Fruit fly (Drosophila melanogaster) whole organism, embryonic: ENCODE results near the gene Or83a.

ENCODE experiments used
- Adf1 ChIP-seq: fragments of 200-800 bp; sonication (Bioruptor generic); IDR thresholded peaks from 2 replicates; pipeline ENCODE4 v1.3.6; 2022; ENCODE audit warnings: missing biosample characterization, missing genetic modification characterization
- Atf-2 ChIP-seq: fragments of 200-800 bp; sonication (Bioruptor generic); optimal IDR thresholded peaks from 2 replicates; lab custom pipeline; 2016; ENCODE audit warnings: missing biosample characterization, missing genetic modification characterization
- Blimp-1 ChIP-seq: fragments of 200-800 bp; sonication (Bioruptor generic); optimal IDR thresholded peaks from 3 replicates; lab custom pipeline; 2018; ENCODE audit warnings: missing biosample characterization, missing genetic modification characterization, mild to moderate bottlenecking, moderate library complexity, missing genetic modification reagents
- CG1024 ChIP-seq: fragments of 200-800 bp; sonication (Bioruptor generic); IDR thresholded peaks from 2 replicates; pipeline ENCODE4 v1.3.6; 2022; ENCODE audit warnings: missing biosample characterization, missing genetic modification characterization
- CG10321 ChIP-seq: fragments of 200-800 bp; sonication (Bioruptor generic); IDR thresholded peaks from 2 replicates; pipeline ENCODE4 v1.3.6; 2022; ENCODE audit warnings: missing biosample characterization, missing genetic modification characterization
- CG11504 ChIP-seq: fragments of 200-800 bp; sonication (Bioruptor generic); optimal IDR thresholded peaks from 3 replicates; lab custom pipeline; 2019; ENCODE audit warnings: missing biosample characterization, mild to moderate bottlenecking, missing genetic modification characterization, moderate library complexity
- CG11560 ChIP-seq: fragments of 200-800 bp; sonication (Bioruptor generic); IDR thresholded peaks from 3 replicates; pipeline ENCODE4 v1.3.6; 2022; ENCODE audit warnings: missing biosample characterization, missing genetic modification characterization
- CG12299 ChIP-seq: fragments of 200-800 bp; sonication (Bioruptor generic); optimal IDR thresholded peaks from 2 replicates; lab custom pipeline; 2018; ENCODE audit warnings: missing biosample characterization, mild to moderate bottlenecking, missing genetic modification characterization
- CG15479 ChIP-seq: fragments of 200-800 bp; sonication (Bioruptor generic); optimal IDR thresholded peaks from 3 replicates; lab custom pipeline; 2019; ENCODE audit warnings: missing biosample characterization, mild to moderate bottlenecking, missing genetic modification characterization, moderate library complexity
- CG17385 ChIP-seq: fragments of 200-800 bp; sonication (Bioruptor generic); optimal IDR thresholded peaks from 3 replicates; lab custom pipeline; 2018; ENCODE audit warnings: missing biosample characterization, mild to moderate bottlenecking, missing genetic modification characterization
- CG2116 ChIP-seq: fragments of 200-800 bp; sonication (Bioruptor generic); optimal IDR thresholded peaks from 3 replicates; lab custom pipeline; 2018; ENCODE audit warnings: missing biosample characterization, mild to moderate bottlenecking, missing genetic modification characterization
- CG2202 ChIP-seq: fragments of 200-800 bp; sonication (Bioruptor generic); optimal IDR thresholded peaks from 2 replicates; lab custom pipeline; 2018; ENCODE audit warnings: missing biosample characterization, mild to moderate bottlenecking, missing genetic modification characterization
- CG30431 ChIP-seq: fragments of 200-800 bp; sonication (Bioruptor generic); optimal IDR thresholded peaks from 2 replicates; lab custom pipeline; 2017; ENCODE audit warnings: missing biosample characterization, missing genetic modification characterization
- CG3847 ChIP-seq: fragments of 200-800 bp; sonication (Bioruptor generic); IDR thresholded peaks from 2 replicates; pipeline ENCODE4 v1.3.6; 2022; ENCODE audit warnings: missing biosample characterization, missing genetic modification characterization
- CG4854 ChIP-seq: fragments of 200-800 bp; sonication (Bioruptor generic); optimal IDR thresholded peaks from 2 replicates; lab custom pipeline; 2016; ENCODE audit warnings: missing biosample characterization, missing genetic modification characterization, inconsistent platforms
- CG6683 ChIP-seq: fragments of 200-800 bp; sonication (Bioruptor generic); optimal IDR thresholded peaks from 2 replicates; lab custom pipeline; 2017; ENCODE audit warnings: missing biosample characterization, mild to moderate bottlenecking, missing genetic modification characterization, missing genetic modification reagents
- CG6854 ChIP-seq: fragments of 200-800 bp; sonication (Bioruptor generic); optimal IDR thresholded peaks from 3 replicates; lab custom pipeline; 2017; ENCODE audit warnings: missing biosample characterization, mild to moderate bottlenecking, missing genetic modification characterization
- CG7556 ChIP-seq: fragments of 200-800 bp; sonication (Bioruptor generic); optimal IDR thresholded peaks from 2 replicates; lab custom pipeline; 2017; ENCODE audit warnings: missing biosample characterization, mild to moderate bottlenecking, missing genetic modification characterization
- CG8944 ChIP-seq: fragments of 200-800 bp; sonication (Bioruptor generic); optimal IDR thresholded peaks from 3 replicates; lab custom pipeline; 2016; ENCODE audit warnings: missing biosample characterization, missing genetic modification characterization
- CG9932 ChIP-seq: fragments of 200-800 bp; sonication (Bioruptor generic); IDR thresholded peaks from 2 replicates; pipeline ENCODE4 v1.3.6; 2022; ENCODE audit warnings: missing biosample characterization, missing genetic modification characterization
- Deaf1 ChIP-seq: fragments of 200-800 bp; optimal IDR thresholded peaks from 3 replicates; lab custom pipeline; 2019; ENCODE audit warnings: missing biosample characterization, mild to moderate bottlenecking, missing genetic modification characterization, moderate library complexity
- Dek ChIP-seq: fragments of 200-800 bp; sonication (Bioruptor generic); optimal IDR thresholded peaks from 3 replicates; lab custom pipeline; 2019; ENCODE audit warnings: missing biosample characterization, mild to moderate bottlenecking, missing genetic modification characterization, moderate library complexity
- Hmx ChIP-seq: fragments of 200-800 bp; sonication (Bioruptor generic); optimal IDR thresholded peaks from 2 replicates; lab custom pipeline; 2016; ENCODE audit warnings: missing biosample characterization, missing genetic modification characterization
- Hr51 ChIP-seq, 2 experiments: fragments of 200-800 bp; sonication (Bioruptor generic); optimal IDR thresholded peaks; 2 replicates in 1 of 2; 3 replicates in 1 of 2; lab custom pipeline; 2016 to 2018; ENCODE audit warnings: missing biosample characterization in 2 of 2, missing genetic modification characterization in 2 of 2, mild to moderate bottlenecking in 1 of 2, moderate library complexity in 1 of 2
- Jarid2 ChIP-seq: fragments of 200-800 bp; sonication (Bioruptor generic); optimal IDR thresholded peaks from 3 replicates; lab custom pipeline; 2017; ENCODE audit warnings: mild to moderate bottlenecking, missing biosample characterization, missing genetic modification reagents, missing genetic modification characterization
- Lim3 ChIP-seq: fragments of 200-800 bp; sonication (Bioruptor generic); IDR thresholded peaks from 2 replicates; pipeline ENCODE4 v1.3.6; 2022; ENCODE audit warnings: missing biosample characterization, missing genetic modification characterization
- Ravus ChIP-seq: fragments of 200-800 bp; sonication (Bioruptor generic); IDR thresholded peaks from 2 replicates; pipeline ENCODE4 v1.3.6; 2022; ENCODE audit warnings: missing biosample characterization, missing genetic modification characterization
- Six4 ChIP-seq: fragments of 200-800 bp; sonication (Bioruptor generic); optimal IDR thresholded peaks from 2 replicates; lab custom pipeline; 2016; ENCODE audit warnings: missing biosample characterization, missing genetic modification characterization
- ac ChIP-seq: fragments of 200-800 bp; sonication (Bioruptor generic); optimal IDR thresholded peaks from 3 replicates; lab custom pipeline; 2017; ENCODE audit warnings: missing biosample characterization, mild to moderate bottlenecking, missing genetic modification characterization
- ash1 ChIP-seq: fragments of 200-800 bp; sonication (Bioruptor generic); optimal IDR thresholded peaks from 2 replicates; lab custom pipeline; 2018; ENCODE audit warnings: missing biosample characterization, mild to moderate bottlenecking, missing genetic modification characterization
- br ChIP-seq: fragments of >200 bp; optimal IDR thresholded peaks from 2 replicates; lab custom pipeline; 2017
- btn ChIP-seq: fragments of 200-800 bp; sonication (Bioruptor generic); optimal IDR thresholded peaks from 2 replicates; lab custom pipeline; 2016; ENCODE audit warnings: missing biosample characterization, missing genetic modification characterization
- cato ChIP-seq: fragments of 200-800 bp; sonication (Bioruptor generic); optimal IDR thresholded peaks from 2 replicates; lab custom pipeline; 2016; ENCODE audit warnings: missing biosample characterization, missing genetic modification characterization, borderline replicate concordance
- chm ChIP-seq: fragments of 200-800 bp; sonication (Bioruptor generic); IDR thresholded peaks from 2 replicates; pipeline ENCODE4 v1.3.6; 2022; ENCODE audit warnings: missing biosample characterization, missing genetic modification characterization
- dan ChIP-seq: fragments of 200-800 bp; sonication (Bioruptor generic); IDR thresholded peaks from 2 replicates; pipeline ENCODE4 v1.3.6; 2022; ENCODE audit warnings: missing biosample characterization, missing genetic modification characterization
- esg ChIP-seq: fragments of 200-800 bp; sonication (Bioruptor generic); conservative IDR thresholded peaks from 2 replicates; pipeline ENCODE4 v1.3.6; 2022; ENCODE audit warnings: missing biosample characterization, missing genetic modification characterization
- fd64A ChIP-seq: fragments of 200-800 bp; sonication (Bioruptor generic); optimal IDR thresholded peaks from 3 replicates; lab custom pipeline; 2018; ENCODE audit warnings: missing biosample characterization, mild to moderate bottlenecking, missing genetic modification characterization
- fu2 ChIP-seq: fragments of 200-800 bp; sonication (Bioruptor generic); optimal IDR thresholded peaks from 2 replicates; lab custom pipeline; 2016; ENCODE audit warnings: missing biosample characterization, missing genetic modification characterization
- hbn ChIP-seq: fragments of 200-800 bp; sonication (Bioruptor generic); IDR thresholded peaks from 2 replicates; pipeline ENCODE4 v1.3.6; 2022; ENCODE audit warnings: missing biosample characterization, missing genetic modification characterization; ENCODE audit not compliant: partially characterized antibody
- her ChIP-seq: fragments of 200-800 bp; sonication (Bioruptor generic); optimal IDR thresholded peaks from 2 replicates; lab custom pipeline; 2016; ENCODE audit warnings: missing biosample characterization, missing genetic modification characterization
- hkb ChIP-seq, 2 experiments: fragments of 200-800 bp in 1 of 2; fragments of >200 bp in 1 of 2; sonication (Bioruptor generic) in 1 of 2; IDR thresholded peaks in 1 of 2; optimal IDR thresholded peaks in 1 of 2; 2 replicates each; pipeline versions ENCODE4 v1.3.6 to Lab custom; 2017 to 2022; ENCODE audit warnings: missing biosample characterization in 1 of 2, missing genetic modification characterization in 1 of 2
- jing ChIP-seq: fragments of 200-800 bp; sonication (Bioruptor generic); optimal IDR thresholded peaks from 2 replicates; lab custom pipeline; 2018; ENCODE audit warnings: missing biosample characterization, mild to moderate bottlenecking, missing genetic modification characterization
- lmd ChIP-seq: fragments of 200-800 bp; sonication (Bioruptor generic); IDR thresholded peaks from 2 replicates; pipeline ENCODE4 v1.3.6; 2022; ENCODE audit warnings: missing biosample characterization, missing genetic modification characterization
- odd ChIP-seq: fragments of 200-800 bp; sonication (Bioruptor generic); optimal IDR thresholded peaks from 2 replicates; lab custom pipeline; 2017; ENCODE audit warnings: missing biosample characterization, mild to moderate bottlenecking, missing genetic modification characterization
- pan ChIP-seq, 4 experiments: fragments of >200 bp in 3 of 4; fragments of 200-800 bp in 1 of 4; sonication (Bioruptor generic) in 1 of 4; optimal IDR thresholded peaks in 3 of 4; IDR thresholded peaks in 1 of 4; 2 replicates each; pipeline versions ENCODE4 v1.3.6 to Lab custom; 2017 to 2022; ENCODE audit warnings: missing biosample characterization in 2 of 4, missing genetic modification characterization in 2 of 4, mixed read lengths in 1 of 4
- repo ChIP-seq: fragments of 200-800 bp; sonication (Bioruptor generic); optimal IDR thresholded peaks from 2 replicates; lab custom pipeline; 2016; ENCODE audit warnings: missing biosample characterization, missing genetic modification characterization
- sim ChIP-seq: fragments of 200-800 bp; sonication (Bioruptor generic); IDR thresholded peaks from 2 replicates; pipeline ENCODE4 v1.3.6; 2022; ENCODE audit warnings: missing biosample characterization, missing genetic modification characterization
- so ChIP-seq: fragments of 200-800 bp; sonication (Bioruptor generic); IDR thresholded peaks from 3 replicates; pipeline ENCODE4 v1.3.6; 2022; ENCODE audit warnings: missing biosample characterization, missing genetic modification characterization
- stc ChIP-seq: fragments of 200-800 bp; sonication (Bioruptor generic); IDR thresholded peaks from 2 replicates; pipeline ENCODE4 v1.3.6; 2022; ENCODE audit warnings: missing biosample characterization, missing genetic modification characterization
- unc-4 ChIP-seq: fragments of 200-800 bp; sonication (Bioruptor generic); IDR thresholded peaks from 2 replicates; pipeline ENCODE4 v1.3.6; 2022; ENCODE audit warnings: missing biosample characterization, missing genetic modification characterization; ENCODE audit not compliant: partially characterized antibody
- usp ChIP-seq: fragments of >200 bp; optimal IDR thresholded peaks from 2 replicates; lab custom pipeline; 2017; ENCODE audit warnings: missing biosample characterization, missing genetic modification characterization

Gene Or83a

dm6 chr3R:5361681-5362319 is 37.2 kb downstream of the Or83a start (continued):
- TF ChIP-seq ac (GFP tag; lab: Kevin White, UChicago) = no peak
- TF ChIP-seq Blimp-1 = peak; percentile 80
- peak; percentile 50; the same call in 1 of the 2 replicates for TF ChIP-seq Ravus (GFP tag; lab: Robert Waterston, UW)
- peak; percentile 51; the same call in 1 of the 2 replicates for TF ChIP-seq sim
- TF ChIP-seq usp (GFP tag; lab: Kevin White, UChicago) = no peak
- TF ChIP-seq br = no peak
- peak; percentile 52; the same call in 1 of the 2 replicates for TF ChIP-seq Lim3 (GFP tag; lab: Robert Waterston, UW)
- peak; percentile 46 for TF ChIP-seq ash1
- peak; percentile 59 for TF ChIP-seq CG12299 (tag; lab: Kevin White, UChicago)
- TF ChIP-seq hkb (optimal IDR thresholded peaks at IDR 0.05; lab: Kevin White, UChicago) = no peak
- TF ChIP-seq hkb (GFP tag; IDR thresholded peaks at IDR 0.05; lab: Robert Waterston, UW) = peak; percentile 90
- TF ChIP-seq CG4854 (GFP tag; lab: Kevin White, UChicago) = peak; percentile 65
- TF ChIP-seq fu2 (GFP tag; lab: Kevin White, UChicago) = peak; percentile 70
- peak; percentile 4 for TF ChIP-seq CG2116 (GFP tag; lab: Kevin White, UChicago)
- peak; percentile 77 for TF ChIP-seq CG1024 (GFP tag; lab: Robert Waterston, UW)
- peak; percentile 86 for TF ChIP-seq CG11504
- peak; percentile 59 for TF ChIP-seq Atf-2
- peak; percentile 88 for TF ChIP-seq lmd
- TF ChIP-seq so = peak; percentile 87; the same call in 2 of the 3 replicates
- peak; percentile 74 for TF ChIP-seq CG30431 (GFP tag; lab: Kevin White, UChicago)
- TF ChIP-seq CG9932 = peak; percentile 93
- TF ChIP-seq jing (GFP tag; lab: Kevin White, UChicago) = peak; percentile 62
- peak; percentile 83 for TF ChIP-seq esg
- peak; percentile 48 for TF ChIP-seq CG2202 (tag; lab: Kevin White, UChicago)
- peak; percentile 68; the same call in 2 of the 3 replicates for TF ChIP-seq CG11560
- peak; percentile 63 to 84 for TF ChIP-seq Hr51 (GFP tag; optimal IDR thresholded peaks at IDR 0.05; lab: Kevin White, UChicago)
- peak; percentile 72 for TF ChIP-seq Adf1
- peak; percentile 48 for TF ChIP-seq CG6683 (GFP tag; lab: Kevin White, UChicago)
- TF ChIP-seq repo (GFP tag; lab: Kevin White, UChicago) = peak; percentile 71
- TF ChIP-seq btn (GFP tag; lab: Kevin White, UChicago) = peak; percentile 60
- TF ChIP-seq Hmx (GFP tag; lab: Kevin White, UChicago) = no peak
- peak; percentile 74 for TF ChIP-seq CG7556 (GFP tag; lab: Kevin White, UChicago)
- TF ChIP-seq CG8944 (GFP tag; lab: Kevin White, UChicago) = peak; percentile 76
- TF ChIP-seq CG17385 (GFP tag; lab: Kevin White, UChicago) = peak; percentile 74
- peak; percentile 88 for TF ChIP-seq chm (GFP tag; lab: Robert Waterston, UW)
- TF ChIP-seq Deaf1 = no peak
- no peak for TF ChIP-seq pan (optimal IDR thresholded peaks at IDR 0.05; lab: Kevin White, UChicago)
- peak in 1 of 2 experiments; percentile 89 for TF ChIP-seq pan (GFP tag; optimal IDR thresholded peaks at IDR 0.05 in 1 of 2, IDR thresholded peaks at IDR 0.05 in 1 of 2)
- peak; percentile 87 for TF ChIP-seq CG3847 (GFP tag; lab: Robert Waterston, UW)
- TF ChIP-seq stc = peak; percentile 88
- no peak for TF ChIP-seq dan

- TF ChIP-seq hbn (GFP tag; lab: Robert Waterston, UW) (peak; percentile 76), CG10321 (GFP tag; lab: Robert Waterston, UW) (no peak), CG17385 (GFP tag; lab: Kevin White, UChicago) (no peak), Dek (tag; lab: Kevin White, UChicago) (no peak), unc-4 (GFP tag; lab: Robert Waterston, UW) (peak; percentile 67), her (GFP tag; lab: Kevin White, UChicago) (no peak), CG15479 (no peak), Six4 (GFP tag; lab: Kevin White, UChicago) (no peak), fd64A (GFP tag; lab: Kevin White, UChicago) (no peak), cato (GFP tag; lab: Kevin White, UChicago) (no peak), odd (GFP tag; lab: Kevin White, UChicago) (no peak), Jarid2 (GFP tag; lab: Kevin White, UChicago) (peak; percentile 41), CG6854 (no peak)
Measured at dm6 chr3R:5357935-5358414, 41.0 kb downstream of the Or83a start, which contains the start of gene Prosbeta7. Gene Prosbeta7, minus strand, starts transcription at chr3R:5358364.
